Fruit fly (Drosophila melanogaster) whole organism, prepupa: Measurements from ENCODE around the gene CG3386.

ENCODE experiments used
- Blimp-1 ChIP-seq: fragments of 200-800 bp; sonication (Bioruptor generic); optimal IDR thresholded peaks from 3 replicates; lab custom pipeline; 2017; ENCODE audit warnings: missing biosample characterization, missing genetic modification characterization, mild to moderate bottlenecking, moderate library complexity, missing genetic modification reagents
- CG10669 ChIP-seq: fragments of 200-800 bp; sonication (Bioruptor generic); optimal IDR thresholded peaks from 3 replicates; lab custom pipeline; 2018; ENCODE audit warnings: missing biosample characterization, mild to moderate bottlenecking, missing genetic modification characterization, moderate library complexity
- CG11294 ChIP-seq: fragments of 200-800 bp; sonication (Bioruptor generic); IDR thresholded peaks from 2 replicates; pipeline ENCODE4 v1.3.6; 2022; ENCODE audit warnings: missing biosample characterization, missing genetic modification characterization
- CG11762 ChIP-seq: fragments of 200-800 bp; sonication (Bioruptor generic); optimal IDR thresholded peaks from 3 replicates; lab custom pipeline; 2016; ENCODE audit warnings: missing biosample characterization, missing genetic modification characterization; ENCODE audit not compliant: insufficient read depth
- CG11902 ChIP-seq: fragments of 200-800 bp; sonication (Bioruptor generic); optimal IDR thresholded peaks from 3 replicates; lab custom pipeline; 2016; ENCODE audit warnings: missing biosample characterization, missing genetic modification characterization
- CG15336 ChIP-seq: fragments of 200-800 bp; sonication (Bioruptor generic); IDR thresholded peaks from 2 replicates; pipeline ENCODE4 v1.3.6; 2022; ENCODE audit warnings: missing biosample characterization, missing genetic modification characterization
- CG1621 ChIP-seq: fragments of 200-800 bp; sonication (Bioruptor generic); optimal IDR thresholded peaks from 3 replicates; lab custom pipeline; 2018; ENCODE audit warnings: missing biosample characterization, mild to moderate bottlenecking, missing genetic modification characterization
- CG16779 ChIP-seq: fragments of 200-800 bp; sonication (Bioruptor generic); optimal IDR thresholded peaks from 3 replicates; lab custom pipeline; 2017; ENCODE audit warnings: missing biosample characterization, mild to moderate bottlenecking, missing genetic modification characterization
- CG32006 ChIP-seq: fragments of 200-800 bp; sonication (Bioruptor generic); optimal IDR thresholded peaks from 3 replicates; lab custom pipeline; 2017; ENCODE audit warnings: missing biosample characterization, mild to moderate bottlenecking, missing genetic modification characterization
- CG3919 ChIP-seq: fragments of 200-800 bp; sonication (Bioruptor generic); optimal IDR thresholded peaks from 3 replicates; lab custom pipeline; 2016; ENCODE audit warnings: missing biosample characterization, missing genetic modification characterization
- CG6163 ChIP-seq: fragments of 200-800 bp; sonication (Bioruptor generic); IDR thresholded peaks from 3 replicates; pipeline ENCODE4 v1.3.6; 2022; ENCODE audit warnings: missing biosample characterization, missing genetic modification characterization
- CG6276 ChIP-seq: fragments of 200-800 bp; sonication (Bioruptor generic); optimal IDR thresholded peaks from 2 replicates; lab custom pipeline; 2017; ENCODE audit warnings: missing biosample characterization, mild to moderate bottlenecking, missing genetic modification characterization
- CG6792 ChIP-seq: fragments of 200-800 bp; sonication (Bioruptor generic); optimal IDR thresholded peaks from 3 replicates; lab custom pipeline; 2016; ENCODE audit warnings: missing biosample characterization, missing genetic modification characterization
- CG6854 ChIP-seq: fragments of 200-800 bp; sonication (Bioruptor generic); optimal IDR thresholded peaks from 2 replicates; lab custom pipeline; 2017; ENCODE audit warnings: missing biosample characterization, mild to moderate bottlenecking, missing genetic modification characterization
- CG7368 ChIP-seq: fragments of 200-800 bp; sonication (Bioruptor generic); optimal IDR thresholded peaks from 3 replicates; lab custom pipeline; 2016; ENCODE audit warnings: missing biosample characterization, missing genetic modification characterization
- CG8319 ChIP-seq: fragments of 200-800 bp; sonication (Bioruptor generic); optimal IDR thresholded peaks from 3 replicates; lab custom pipeline; 2016; ENCODE audit warnings: missing biosample characterization, missing genetic modification characterization
- CG8632 ChIP-seq: fragments of 200-800 bp; sonication (Bioruptor generic); optimal IDR thresholded peaks from 3 replicates; lab custom pipeline; 2016; ENCODE audit warnings: missing biosample characterization, missing genetic modification characterization
- CG9139 ChIP-seq: fragments of 200-800 bp; sonication (Bioruptor generic); optimal IDR thresholded peaks from 3 replicates; lab custom pipeline; 2017; ENCODE audit warnings: missing biosample characterization, mild to moderate bottlenecking, missing genetic modification characterization
- Eip78C ChIP-seq: fragments of 200-800 bp; sonication (Bioruptor generic); peaks from one replicate; lab custom pipeline; 2016; ENCODE audit warnings: missing biosample characterization, missing genetic modification characterization
- Eip93F ChIP-seq: fragments of 200-800 bp; sonication (Bioruptor generic); optimal IDR thresholded peaks from 2 replicates; lab custom pipeline; 2016; ENCODE audit warnings: missing biosample characterization, mild to moderate bottlenecking, missing genetic modification characterization
- Ets21C ChIP-seq: fragments of 200-800 bp; sonication (Bioruptor generic); optimal IDR thresholded peaks from 3 replicates; lab custom pipeline; 2016; ENCODE audit warnings: missing biosample characterization, missing genetic modification characterization
- Hr38 ChIP-seq: sonication (Bioruptor generic); optimal IDR thresholded peaks from 2 replicates; lab custom pipeline; 2016; ENCODE audit warnings: missing biosample characterization, missing genetic modification characterization
- Hr39 ChIP-seq: fragments of 200-800 bp; sonication (Bioruptor generic); optimal IDR thresholded peaks from 2 replicates; lab custom pipeline; 2016; ENCODE audit warnings: missing biosample characterization, missing genetic modification characterization
- Hr4 ChIP-seq: fragments of 200-800 bp; sonication (Bioruptor generic); optimal IDR thresholded peaks from 3 replicates; lab custom pipeline; 2016; ENCODE audit warnings: missing biosample characterization, missing genetic modification characterization
- Lpt ChIP-seq: fragments of 200-800 bp; sonication (Bioruptor generic); optimal IDR thresholded peaks from 3 replicates; lab custom pipeline; 2016; ENCODE audit warnings: missing biosample characterization, missing genetic modification characterization
- Met ChIP-seq: fragments of 200-800 bp; sonication (Bioruptor generic); optimal IDR thresholded peaks from 3 replicates; lab custom pipeline; 2016; ENCODE audit warnings: missing biosample characterization, missing genetic modification characterization
- OdsH ChIP-seq: fragments of 200-800 bp; sonication (Bioruptor generic); optimal IDR thresholded peaks from 3 replicates; lab custom pipeline; 2016; ENCODE audit warnings: missing biosample characterization, missing genetic modification characterization
- Smox ChIP-seq: fragments of 200-800 bp; sonication (Bioruptor generic); optimal IDR thresholded peaks from 3 replicates; lab custom pipeline; 2016; ENCODE audit warnings: missing biosample characterization, missing genetic modification characterization
- Sox102F ChIP-seq: fragments of 200-800 bp; sonication (Bioruptor generic); optimal IDR thresholded peaks from 2 replicates; lab custom pipeline; 2016; ENCODE audit warnings: missing biosample characterization, mild to moderate bottlenecking, missing genetic modification characterization
- Sox14 ChIP-seq: fragments of 200-800 bp; sonication (Bioruptor generic); optimal IDR thresholded peaks from 3 replicates; lab custom pipeline; 2016; ENCODE audit warnings: missing biosample characterization, missing genetic modification characterization
- Sox15 ChIP-seq: fragments of 200-800 bp; sonication (Bioruptor generic); optimal IDR thresholded peaks from 3 replicates; lab custom pipeline; 2016; ENCODE audit warnings: missing biosample characterization, missing genetic modification characterization
- achi ChIP-seq: fragments of 200-800 bp; sonication (Bioruptor generic); optimal IDR thresholded peaks from 3 replicates; lab custom pipeline; 2016; ENCODE audit warnings: missing biosample characterization, missing genetic modification characterization
- acj6 ChIP-seq: fragments of 200-800 bp; sonication (Bioruptor generic); optimal IDR thresholded peaks from 3 replicates; lab custom pipeline; 2016; ENCODE audit warnings: missing biosample characterization, missing genetic modification characterization
- cyc ChIP-seq: fragments of 200-800 bp; sonication (Bioruptor generic); optimal IDR thresholded peaks from 3 replicates; lab custom pipeline; 2016; ENCODE audit warnings: missing biosample characterization, missing genetic modification characterization
- dac ChIP-seq: fragments of 200-800 bp; sonication (Bioruptor generic); optimal IDR thresholded peaks from 2 replicates; lab custom pipeline; 2017; ENCODE audit warnings: missing biosample characterization, mild to moderate bottlenecking, missing genetic modification characterization
- dsx ChIP-seq: fragments of 200-800 bp; optimal IDR thresholded peaks from 3 replicates; lab custom pipeline; 2019; ENCODE audit warnings: missing biosample characterization, mild to moderate bottlenecking, missing genetic modification characterization, moderate library complexity; ENCODE audit not compliant: poor library complexity, severe bottlenecking
- esn ChIP-seq: fragments of 200-800 bp; sonication (Bioruptor generic); optimal IDR thresholded peaks from 2 replicates; lab custom pipeline; 2016; ENCODE audit warnings: missing biosample characterization, mild to moderate bottlenecking, missing genetic modification characterization, moderate library complexity
- lz ChIP-seq: fragments of 200-800 bp; sonication (Bioruptor generic); optimal IDR thresholded peaks from 3 replicates; lab custom pipeline; 2016; ENCODE audit warnings: missing biosample characterization, missing genetic modification characterization
- pdm3 ChIP-seq: fragments of 200-800 bp; sonication (Bioruptor generic); optimal IDR thresholded peaks from 3 replicates; lab custom pipeline; 2016; ENCODE audit warnings: missing biosample characterization, missing genetic modification characterization
- salr ChIP-seq, 2 experiments: fragments of 200-800 bp; sonication (Bioruptor generic); optimal IDR thresholded peaks; 3 replicates each; lab custom pipeline; 2016 to 2018; ENCODE audit warnings: missing biosample characterization in 2 of 2, missing genetic modification characterization in 2 of 2, mild to moderate bottlenecking in 1 of 2
- spab ChIP-seq: fragments of 200-800 bp; sonication (Bioruptor generic); optimal IDR thresholded peaks from 2 replicates; lab custom pipeline; 2017; ENCODE audit warnings: missing biosample characterization, mild to moderate bottlenecking, missing genetic modification characterization, missing genetic modification reagents
- ss ChIP-seq, 2 experiments: fragments of 200-800 bp; sonication (Bioruptor generic); optimal IDR thresholded peaks; 2 replicates in 1 of 2; 3 replicates in 1 of 2; lab custom pipeline; 2017 to 2018; ENCODE audit warnings: mild to moderate bottlenecking in 2 of 2, missing biosample characterization in 2 of 2, missing genetic modification characterization in 2 of 2, moderate library complexity in 1 of 2
- svp ChIP-seq: fragments of 200-800 bp; sonication (Bioruptor generic); peaks from one replicate; lab custom pipeline; 2016; ENCODE audit warnings: missing biosample characterization, missing genetic modification characterization
- topi ChIP-seq: fragments of 200-800 bp; sonication (Bioruptor generic); optimal IDR thresholded peaks from 3 replicates; lab custom pipeline; 2016; ENCODE audit warnings: missing biosample characterization, missing genetic modification characterization

Gene CG3386

DNA sequence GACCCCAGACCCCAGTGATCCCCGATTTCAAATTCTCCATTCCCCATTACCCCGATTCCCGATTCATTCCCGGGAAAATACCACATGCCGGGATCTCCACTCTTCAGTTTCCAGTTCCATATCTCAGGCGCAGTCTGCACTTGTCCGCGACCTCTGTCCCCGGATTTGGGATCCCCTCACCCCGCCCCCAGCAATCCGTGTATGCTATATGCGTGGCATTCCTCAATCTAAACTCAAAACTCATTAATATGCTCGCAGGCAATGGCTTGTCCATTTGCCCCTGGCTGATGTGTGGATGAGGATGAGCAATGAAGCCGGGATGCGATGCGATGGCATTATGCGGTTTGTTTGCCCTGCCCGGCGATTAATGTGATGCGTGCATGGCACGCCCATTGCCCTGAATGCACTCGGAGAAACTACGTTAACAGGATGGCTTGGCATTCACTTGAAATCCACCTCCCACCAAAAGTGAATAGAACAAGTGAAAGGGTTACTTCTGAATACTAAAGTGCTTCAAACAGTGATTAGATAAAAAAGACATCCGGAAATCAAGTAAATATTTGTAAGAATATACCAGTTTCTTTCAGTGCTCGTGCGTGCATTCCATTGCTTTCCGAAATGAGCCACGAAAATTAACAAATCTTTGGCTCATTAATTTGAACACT is 43.4 kb upstream of the CG3386 start (continued):
- peak; percentile 28 for TF ChIP-seq CG9139
- peak; percentile 70 for TF ChIP-seq Sox15 (GFP tag; lab: Kevin White, UChicago)
- no peak for TF ChIP-seq CG15336 (GFP tag; lab: Robert Waterston, UW)
- TF ChIP-seq achi (GFP tag; lab: Kevin White, UChicago), result peak; percentile 76
- peak; percentile 84 for TF ChIP-seq CG6792
- no peak for TF ChIP-seq CG11294 (GFP tag; lab: Robert Waterston, UW)
- no peak for TF ChIP-seq Lpt (GFP tag; lab: Kevin White, UChicago)
- TF ChIP-seq CG10669 (GFP tag; lab: Kevin White, UChicago), result peak; percentile 73
- peak; percentile 72 for TF ChIP-seq CG1621
- peak; percentile 83 for TF ChIP-seq CG6163
- peak; percentile 61 for TF ChIP-seq CG8319 (GFP tag; lab: Kevin White, UChicago)
- TF ChIP-seq svp (GFP tag; lab: Kevin White, UChicago), result peak; percentile 95
- peak; percentile 92 for TF ChIP-seq Hr39
- peak; percentile 54 to 70 for TF ChIP-seq ss (GFP tag; optimal IDR thresholded peaks at IDR 0.05; lab: Kevin White, UChicago)
- peak; percentile 64 for TF ChIP-seq CG8632 (GFP tag; lab: Kevin White, UChicago)
- TF ChIP-seq CG3919, result peak; percentile 83
- no peak for TF ChIP-seq Hr38 (GFP tag; lab: Kevin White, UChicago)
- peak; percentile 32 for TF ChIP-seq Hr4 (GFP tag; lab: Kevin White, UChicago)
- peak; percentile 32 for TF ChIP-seq CG11762 (GFP tag; lab: Kevin White, UChicago)
- peak; percentile 78 for TF ChIP-seq pdm3
- peak; percentile 91 for TF ChIP-seq topi (GFP tag; lab: Kevin White, UChicago)
- TF ChIP-seq acj6 (GFP tag; lab: Kevin White, UChicago), result peak; percentile 78
- peak; percentile 94 for TF ChIP-seq Met (GFP tag; lab: Kevin White, UChicago)
- TF ChIP-seq Blimp-1 (GFP tag; lab: Kevin White, UChicago), result peak; percentile 64
- TF ChIP-seq dsx (GFP tag; lab: Kevin White, UChicago), result peak; percentile 38

DNA sequence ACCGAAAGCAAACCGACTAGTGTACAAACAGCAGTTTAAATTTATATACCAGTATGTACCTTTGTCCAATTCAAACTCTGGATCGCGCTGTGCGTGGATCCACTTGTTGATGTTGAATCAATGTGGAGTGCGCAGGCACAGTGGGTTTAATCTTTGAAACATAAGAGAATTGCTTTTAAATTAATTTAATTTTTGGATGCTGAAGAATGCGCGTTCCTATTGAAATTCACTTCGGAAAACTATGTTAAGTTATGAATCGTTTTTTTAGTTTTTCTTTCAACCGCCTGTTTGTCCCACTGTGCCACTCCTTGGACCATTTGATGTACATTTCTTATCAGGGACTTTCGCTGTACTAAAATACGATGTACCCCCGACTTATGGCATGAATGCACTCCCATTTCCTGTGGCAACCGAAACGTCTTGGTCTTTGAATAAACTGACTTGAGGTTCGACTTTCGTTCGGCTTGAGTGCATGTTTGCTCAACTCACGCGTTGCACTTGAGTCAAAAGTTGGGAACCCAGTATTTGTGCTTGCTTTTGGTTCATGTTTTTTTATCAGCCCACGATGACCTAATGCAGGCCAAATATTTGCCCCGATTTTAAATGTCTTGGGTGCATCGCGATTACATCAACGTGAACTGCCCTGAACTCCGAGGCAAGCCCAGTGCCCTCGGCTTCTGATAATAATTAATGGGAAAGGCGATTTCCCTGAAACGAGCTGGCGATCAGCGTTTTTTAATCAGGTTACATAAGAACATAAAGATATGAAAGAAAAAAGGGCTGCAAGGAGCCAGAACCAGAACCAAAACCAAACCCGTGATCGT is 42.5 kb upstream of the CG3386 start:
- no peak for TF ChIP-seq Hr38 (GFP tag; lab: Kevin White, UChicago)
- peak; percentile 95 for TF ChIP-seq CG1621
- peak; percentile 93 for TF ChIP-seq Smox (GFP tag; lab: Kevin White, UChicago)
- peak; percentile 92 for TF ChIP-seq Hr39
- peak; percentile 88 for TF ChIP-seq CG11762 (GFP tag; lab: Kevin White, UChicago)
- TF ChIP-seq spab (GFP tag; lab: Kevin White, UChicago), result peak; percentile 93
- TF ChIP-seq Eip78C (GFP tag; lab: Kevin White, UChicago), result peak; percentile 99
- TF ChIP-seq Ets21C (GFP tag; lab: Kevin White, UChicago), result peak; percentile 93
- peak; percentile 81 for TF ChIP-seq Lpt (GFP tag; lab: Kevin White, UChicago)
- TF ChIP-seq Sox102F (GFP tag; lab: Kevin White, UChicago), result peak; percentile 95
- peak; percentile 94 for TF ChIP-seq CG8632 (GFP tag; lab: Kevin White, UChicago)
- peak; percentile 92 for TF ChIP-seq achi (GFP tag; lab: Kevin White, UChicago)
- peak; percentile 95 for TF ChIP-seq Met (GFP tag; lab: Kevin White, UChicago)
- TF ChIP-seq CG11294 (GFP tag; lab: Robert Waterston, UW), result peak; percentile 76
- peak; percentile 98 for TF ChIP-seq CG6163
- TF ChIP-seq CG6854 (GFP tag; lab: Kevin White, UChicago), result peak; percentile 86
- TF ChIP-seq topi (GFP tag; lab: Kevin White, UChicago), result peak; percentile 95
- TF ChIP-seq CG32006 (GFP tag; lab: Kevin White, UChicago), result peak; percentile 90
- TF ChIP-seq CG10669 (GFP tag; lab: Kevin White, UChicago), result peak; percentile 92
- TF ChIP-seq CG15336 (GFP tag; lab: Robert Waterston, UW), result peak; percentile 93
- peak; percentile 97 for TF ChIP-seq CG6792
- peak; percentile 76 for TF ChIP-seq Blimp-1 (GFP tag; lab: Kevin White, UChicago)
- peak; percentile 81 for TF ChIP-seq dac (GFP tag; lab: Kevin White, UChicago)
- peak; percentile 84 for TF ChIP-seq CG7368 (GFP tag; lab: Kevin White, UChicago)
- peak; percentile 81 for TF ChIP-seq Eip93F (GFP tag; lab: Kevin White, UChicago)
- TF ChIP-seq salr (GFP tag; optimal IDR thresholded peaks at IDR 0.05; lab: Kevin White, UChicago), result peak; percentile 77 to 83
- TF ChIP-seq CG11902 (GFP tag; lab: Kevin White, UChicago), result peak; percentile 80
- TF ChIP-seq esn, result peak; percentile 98
- peak; percentile 95 for TF ChIP-seq Sox14 (GFP tag; lab: Kevin White, UChicago)
- peak; percentile 88 to 90 for TF ChIP-seq ss (GFP tag; optimal IDR thresholded peaks at IDR 0.05; lab: Kevin White, UChicago)
- TF ChIP-seq cyc (GFP tag; lab: Kevin White, UChicago), result peak; percentile 89
- TF ChIP-seq CG6276 (GFP tag; lab: Kevin White, UChicago), result peak; percentile 85
- TF ChIP-seq lz (GFP tag; lab: Kevin White, UChicago), result peak; percentile 97
- peak; percentile 92 for TF ChIP-seq CG16779 (tag; lab: Kevin White, UChicago)
- peak; percentile 97 for TF ChIP-seq svp (GFP tag; lab: Kevin White, UChicago)
- peak; percentile 93 for TF ChIP-seq OdsH (GFP tag; lab: Kevin White, UChicago)
